Worm (Caenorhabditis elegans) whole organism, L4 larva: ENCODE data around the gene R13D11.10.

Experiments
- F49E8.2 ChIP-seq: sonication (generic microtip); optimal IDR thresholded peaks from 2 replicates; lab custom pipeline; 2016; ENCODE audit warnings: missing compliant biosample characterization, mild to moderate bottlenecking, missing genetic modification characterization, borderline replicate concordance
- T20F7.1 ChIP-seq: fragments of 200-800 bp; sonication (Bioruptor generic); optimal IDR thresholded peaks from 2 replicates; lab custom pipeline; 2018; ENCODE audit warnings: mild to moderate bottlenecking, missing genetic modification characterization, missing compliant biosample characterization
- T26A8.4 ChIP-seq: fragments of 200-800 bp; sonication (Bioruptor generic); IDR thresholded peaks from 2 replicates; pipeline ENCODE4 v1.3.6; 2022; ENCODE audit warnings: missing genetic modification characterization, missing compliant biosample characterization
- aly-2 ChIP-seq: sonication (generic microtip); optimal IDR thresholded peaks from 2 replicates; lab custom pipeline; 2018; ENCODE audit warnings: missing biosample characterization, missing genetic modification characterization
- ama-1 ChIP-seq: fragments of 150-350 bp; optimal IDR thresholded peaks from 2 replicates; lab custom pipeline; 2014; ENCODE audit warnings: inconsistent platforms, mixed read lengths
- dpl-1 ChIP-seq: fragments of 150-350 bp; optimal IDR thresholded peaks from 2 replicates; lab custom pipeline; 2014; ENCODE audit warnings: missing biosample characterization, missing genetic modification reagents, missing genetic modification characterization
- nhr-11 ChIP-seq: fragments of 150-350 bp; optimal IDR thresholded peaks from 2 replicates; lab custom pipeline; 2014; ENCODE audit warnings: missing biosample characterization, missing genetic modification characterization
- snpc-4 ChIP-seq: fragments of 150-350 bp; optimal IDR thresholded peaks from 2 replicates; lab custom pipeline; 2014; ENCODE audit warnings: missing biosample characterization, missing genetic modification characterization

ce11 chrV:817182-817581 is 4.2 kb upstream of the R13D11.10 start, which contains the start of gene R13D11.1:
- no peak for TF ChIP-seq ama-1 (lab: Kevin White, UChicago)
- TF ChIP-seq dpl-1 (GFP tag; lab: Kevin White, UChicago), result no peak
- no peak for TF ChIP-seq nhr-11 (tag; lab: Kevin White, UChicago)
- TF ChIP-seq T20F7.1 (GFP tag; lab: Kevin White, UChicago), result no peak
- TF ChIP-seq snpc-4 (tag; lab: Kevin White, UChicago), result no peak
- TF ChIP-seq T26A8.4 (GFP tag; lab: Robert Waterston, UW), result no peak
- TF ChIP-seq F49E8.2, result no peak
- no peak for TF ChIP-seq aly-2
